Worm (Caenorhabditis elegans): ENCODE measurements around the gene Y53F4B.23.

- no peak for TF ChIP-seq ama-1 (optimal IDR thresholded peaks at IDR 0.05)
- TF ChIP-seq sea-1 (GFP tag; conservative IDR thresholded peaks at IDR 0.05), result no peak
- TF ChIP-seq aly-1 (tag; optimal IDR thresholded peaks at IDR 0.05), result no peak
- no peak for TF ChIP-seq hmbx-1 (tag; optimal IDR thresholded peaks at IDR 0.05)
- TF ChIP-seq tbx-11 (GFP tag; IDR thresholded peaks at IDR 0.05), result no peak
- no peak for TF ChIP-seq flt-1 (GFP tag; IDR thresholded peaks at IDR 0.05)
- no peak for TF ChIP-seq tra-4 (tag; optimal IDR thresholded peaks at IDR 0.05)
- no peak for TF ChIP-seq pes-1 (GFP tag; IDR thresholded peaks at IDR 0.05)
- TF ChIP-seq ets-7 (tag; optimal IDR thresholded peaks at IDR 0.05), result no peak
- no peak for TF ChIP-seq hmg-4 (GFP tag; optimal IDR thresholded peaks at IDR 0.05)
- TF ChIP-seq ceh-36 (tag; optimal IDR thresholded peaks at IDR 0.05), result no peak
- no peak for TF ChIP-seq scrt-1 (GFP tag; IDR thresholded peaks at IDR 0.05)
- TF ChIP-seq hnd-1 (tag; optimal IDR thresholded peaks at IDR 0.05), result no peak
Observed at ce11 chrII:15167340-15167739, 43.0 kb downstream of the Y53F4B.23 start, which contains the start of gene gst-28.

Measured in whole organism, early embryonic.